Fruit fly (Drosophila melanogaster): Measurements from ENCODE around the gene CG1965.

Gene CG1965

DNA sequence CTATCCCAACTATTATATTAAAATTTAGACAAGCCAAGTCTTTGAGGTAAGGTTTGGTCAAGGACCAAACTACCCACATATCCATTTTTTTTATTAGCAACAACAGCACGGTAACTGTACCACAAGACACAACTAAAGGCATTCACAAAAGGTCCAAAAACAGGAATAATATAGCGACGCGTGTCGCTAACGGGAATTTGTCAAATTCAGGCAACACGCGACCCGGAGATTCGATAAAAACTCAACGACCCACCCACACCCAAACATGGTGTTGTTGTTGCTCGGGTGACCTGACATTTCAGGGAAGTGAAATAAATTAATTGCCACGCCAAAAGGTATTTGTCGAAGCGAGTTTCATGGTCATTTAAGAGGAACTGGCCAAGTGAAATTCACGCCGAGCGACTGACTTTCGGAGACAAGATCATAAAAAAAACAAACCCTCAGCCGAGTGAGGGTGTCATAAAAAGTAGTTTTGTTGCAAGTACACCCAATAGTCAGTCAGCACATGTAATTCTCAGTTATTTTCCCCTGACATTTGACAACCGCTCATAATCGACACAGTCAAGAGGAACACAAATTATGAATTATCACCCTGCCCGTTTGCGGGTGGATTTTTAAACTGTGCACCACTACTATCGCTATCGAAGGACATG lies 44.1 kb downstream of the CG1965 start:
- TF ChIP-seq CG15336 (GFP tag; IDR thresholded peaks at IDR 0.05) (no peak), CG8319 (GFP tag; optimal IDR thresholded peaks at IDR 0.05) (no peak), CG11902 (GFP tag; optimal IDR thresholded peaks at IDR 0.05) (no peak), CG4318 (GFP tag; optimal IDR thresholded peaks at IDR 0.05) (no peak), Ets96B (tag; optimal IDR thresholded peaks at IDR 0.05) (no peak), Hr4 (GFP tag; optimal IDR thresholded peaks at IDR 0.05) (no peak), CG32006 (GFP tag; optimal IDR thresholded peaks at IDR 0.05) (no peak), vri (GFP tag; optimal IDR thresholded peaks at IDR 0.05) (no peak), lz (GFP tag; optimal IDR thresholded peaks at IDR 0.05) (no peak), fd59A (GFP tag; optimal IDR thresholded peaks at IDR 0.05) (no peak), Eip93F (GFP tag; optimal IDR thresholded peaks at IDR 0.05) (no peak), esn (GFP tag; optimal IDR thresholded peaks at IDR 0.05) (no peak), ss (GFP tag; optimal IDR thresholded peaks at IDR 0.05) (no peak), Ets21C (GFP tag; optimal IDR thresholded peaks at IDR 0.05) (no peak), Hr39 (GFP tag; optimal IDR thresholded peaks at IDR 0.05) (no peak), net (GFP tag; optimal IDR thresholded peaks at IDR 0.05) (no peak), Sox102F (GFP tag; optimal IDR thresholded peaks at IDR 0.05) (no peak), CG11762 (GFP tag; optimal IDR thresholded peaks at IDR 0.05; ENCODE audit: insufficient read depth) (no peak), CG6808 (GFP tag; optimal IDR thresholded peaks at IDR 0.05) (no peak), Sox14 (GFP tag; optimal IDR thresholded peaks at IDR 0.05) (no peak)

DNA sequence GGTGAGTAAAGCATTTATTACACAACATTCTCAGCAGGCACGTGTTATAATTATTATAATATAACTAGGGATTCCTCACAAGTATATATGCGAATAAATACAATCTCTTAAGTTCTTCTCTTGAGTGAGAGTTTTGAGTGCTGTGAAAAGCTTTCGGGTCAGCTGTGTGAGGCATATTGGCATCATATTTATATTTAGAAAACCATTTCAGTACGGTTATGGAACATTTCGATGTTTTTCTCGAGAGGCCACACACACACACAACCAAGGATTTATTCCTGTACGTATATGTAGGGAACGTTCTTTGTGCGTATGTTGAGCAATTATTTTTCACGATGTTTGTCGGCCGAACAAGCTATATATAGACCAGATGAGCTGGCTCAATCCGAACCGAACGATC lies 45.8 kb downstream of the CG1965 start:
- no peak for TF ChIP-seq Sox14 (GFP tag; optimal IDR thresholded peaks at IDR 0.05)
- no peak for TF ChIP-seq Sox15 (GFP tag; optimal IDR thresholded peaks at IDR 0.05)
- no peak for TF ChIP-seq CG11294 (GFP tag; IDR thresholded peaks at IDR 0.05)
- no peak for TF ChIP-seq cyc (GFP tag; optimal IDR thresholded peaks at IDR 0.05)
- TF ChIP-seq CG10631 (GFP tag; optimal IDR thresholded peaks at IDR 0.05): no peak
- no peak for TF ChIP-seq Eip75B (GFP tag; optimal IDR thresholded peaks at IDR 0.05)
- TF ChIP-seq dac (GFP tag; optimal IDR thresholded peaks at IDR 0.05): no peak
- TF ChIP-seq Blimp-1 (GFP tag; optimal IDR thresholded peaks at IDR 0.05): no peak
- no peak for TF ChIP-seq eg (GFP tag; IDR thresholded peaks at IDR 0.05)
- TF ChIP-seq lz (GFP tag; optimal IDR thresholded peaks at IDR 0.05): no peak
- no peak for TF ChIP-seq Eip78C (GFP tag)
- no peak for TF ChIP-seq Met (GFP tag; optimal IDR thresholded peaks at IDR 0.05)
- no peak for TF ChIP-seq OdsH (GFP tag; optimal IDR thresholded peaks at IDR 0.05)
- no peak for TF ChIP-seq CG31627 (GFP tag; optimal IDR thresholded peaks at IDR 0.05)
- TF ChIP-seq fd59A (GFP tag; optimal IDR thresholded peaks at IDR 0.05): no peak
- no peak for TF ChIP-seq CG6163 (GFP tag; IDR thresholded peaks at IDR 0.05)
- no peak for TF ChIP-seq CG4318 (GFP tag; optimal IDR thresholded peaks at IDR 0.05)
- no peak for TF ChIP-seq vri (GFP tag; optimal IDR thresholded peaks at IDR 0.05)
- TF ChIP-seq Hr4 (GFP tag; optimal IDR thresholded peaks at IDR 0.05): no peak
- TF ChIP-seq CG11902 (GFP tag; optimal IDR thresholded peaks at IDR 0.05): no peak

DNA sequence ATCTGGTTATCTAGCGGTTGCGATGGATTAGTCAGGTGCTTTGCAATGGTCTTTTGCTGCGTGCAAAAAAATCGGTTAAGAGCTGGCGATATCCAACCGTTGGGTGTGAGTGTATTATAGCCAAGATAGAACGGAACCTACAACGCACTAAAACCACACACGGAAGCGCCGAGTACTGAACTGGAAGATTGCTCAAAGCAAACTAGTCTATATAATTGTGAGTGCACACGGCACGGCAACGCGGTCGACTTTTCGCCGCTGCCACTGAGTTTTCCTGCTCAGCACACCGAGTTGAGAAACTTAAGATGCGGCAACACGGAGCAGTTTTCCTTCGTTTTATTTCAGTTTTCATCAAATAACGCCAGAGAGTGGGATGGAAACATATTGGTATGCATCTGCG lies 49.3 kb downstream of the CG1965 start:
- no peak for TF ChIP-seq CG15336 (GFP tag; IDR thresholded peaks at IDR 0.05)
- no peak for TF ChIP-seq fd85E (GFP tag; optimal IDR thresholded peaks at IDR 0.05)
- no peak for TF ChIP-seq CG31627 (GFP tag; optimal IDR thresholded peaks at IDR 0.05)
- TF ChIP-seq CG32006 (GFP tag; optimal IDR thresholded peaks at IDR 0.05): no peak
- TF ChIP-seq Hr39 (GFP tag; optimal IDR thresholded peaks at IDR 0.05): no peak
- TF ChIP-seq CG1621 (tag; optimal IDR thresholded peaks at IDR 0.05): no peak
- no peak for TF ChIP-seq CG6792 (GFP tag; optimal IDR thresholded peaks at IDR 0.05)
- TF ChIP-seq Met (GFP tag; optimal IDR thresholded peaks at IDR 0.05): no peak
- no peak for TF ChIP-seq topi (GFP tag; optimal IDR thresholded peaks at IDR 0.05)
- no peak for TF ChIP-seq CG9139 (GFP tag; optimal IDR thresholded peaks at IDR 0.05)
- no peak for TF ChIP-seq Hr38 (GFP tag; optimal IDR thresholded peaks at IDR 0.05)
- no peak for TF ChIP-seq acj6 (GFP tag; optimal IDR thresholded peaks at IDR 0.05)

Data from whole organism, prepupa.